Worm (Caenorhabditis elegans): ENCODE data around the gene F41H10.2.
A peak's percentile ranks its signal among the peaks of the same experiment; 100 is the strongest.

Gene F41H10.2

ce11 chrIV:5366567-5366966 lies 14.9 kb upstream of the F41H10.2 start, which contains the start of gene sand-1:
Gene sand-1 (plus strand): TSS chrIV:5366867.
- TF ChIP-seq skn-1 (tag; optimal IDR thresholded peaks at IDR 0.05) (no peak), nhr-43 (tag; optimal IDR thresholded peaks at IDR 0.05; ENCODE audit: poor library complexity, severe bottlenecking) (no peak), eor-1 (tag; optimal IDR thresholded peaks at IDR 0.05) (no peak), mdl-1 (tag; optimal IDR thresholded peaks at IDR 0.05) (no peak), jun-1 (tag; optimal IDR thresholded peaks at IDR 0.05) (no peak), egl-27 (tag; optimal IDR thresholded peaks at IDR 0.05) (no peak), aly-2 (tag; optimal IDR thresholded peaks at IDR 0.05) (no peak), ama-1 (optimal IDR thresholded peaks at IDR 0.05) (no peak), ceh-28 (tag; optimal IDR thresholded peaks at IDR 0.05) (no peak), egl-5 (tag; optimal IDR thresholded peaks at IDR 0.05) (no peak), ztf-11 (tag; optimal IDR thresholded peaks at IDR 0.05) (no peak), nhr-11 (tag; optimal IDR thresholded peaks at IDR 0.05) (no peak), ceh-9 (tag; optimal IDR thresholded peaks at IDR 0.05) (no peak), fkh-10 (GFP tag; optimal IDR thresholded peaks at IDR 0.05) (no peak), ceh-82 (tag; optimal IDR thresholded peaks at IDR 0.05) (no peak), pqm-1 (tag; optimal IDR thresholded peaks at IDR 0.05) (no peak), daf-12 (tag; optimal IDR thresholded peaks at IDR 0.05) (no peak)

DNA sequence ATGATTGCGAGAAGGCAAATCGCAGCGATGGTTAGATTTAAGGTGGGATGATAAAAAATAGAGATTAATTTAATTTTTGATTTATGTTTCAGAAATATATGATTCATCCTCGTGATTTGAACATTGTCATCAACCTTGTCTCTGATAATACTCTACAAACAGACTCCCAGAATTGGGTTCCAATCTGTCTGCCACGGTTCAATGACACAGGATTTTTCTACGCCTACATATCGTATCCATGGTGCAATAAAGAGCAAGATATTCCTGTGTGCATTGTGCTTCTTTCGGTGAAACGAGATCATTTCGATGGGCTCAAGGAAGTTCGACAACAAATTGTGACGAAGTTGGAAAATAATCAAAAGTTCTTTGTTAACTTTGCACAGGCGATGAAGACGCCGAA lies 13.5 kb upstream of the F41H10.2 start:
- TF ChIP-seq ama-1 (optimal IDR thresholded peaks at IDR 0.05) (peak; percentile 50), tbx-2 (tag; optimal IDR thresholded peaks at IDR 0.05) (no peak)

DNA sequence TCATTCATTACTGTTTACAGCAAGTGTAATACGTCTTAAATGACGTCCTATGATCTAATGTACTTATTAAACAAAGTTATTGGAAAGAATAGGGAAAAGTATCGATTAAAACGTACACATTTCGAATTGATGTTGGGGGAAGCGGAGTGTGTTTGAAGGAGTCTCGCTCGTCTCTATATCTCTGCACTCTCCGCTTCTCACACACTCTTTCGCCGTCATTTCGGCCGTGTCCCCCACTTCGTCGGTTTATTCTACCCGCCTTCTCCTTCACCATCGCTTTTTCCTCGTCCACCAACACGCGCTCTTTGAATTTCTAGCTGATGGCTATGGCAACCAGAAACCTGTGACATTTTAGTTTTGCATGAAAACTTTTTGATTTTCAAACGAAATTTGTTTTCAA lies 12.6 kb upstream of the F41H10.2 start:
- TF ChIP-seq nhr-77 (tag; optimal IDR thresholded peaks at IDR 0.05) (no peak), ztf-11 (tag; optimal IDR thresholded peaks at IDR 0.05) (no peak), nhr-67 (tag; optimal IDR thresholded peaks at IDR 0.05) (no peak), ceh-82 (tag; optimal IDR thresholded peaks at IDR 0.05) (no peak), elt-1 (tag; optimal IDR thresholded peaks at IDR 0.05) (no peak), sea-2 (GFP tag; optimal IDR thresholded peaks at IDR 0.05) (no peak), nhr-11 (tag; optimal IDR thresholded peaks at IDR 0.05) (no peak), aly-2 (tag; optimal IDR thresholded peaks at IDR 0.05) (no peak), ceh-9 (tag; optimal IDR thresholded peaks at IDR 0.05) (no peak), ztf-4 (tag; optimal IDR thresholded peaks at IDR 0.05) (no peak), nhr-43 (tag; optimal IDR thresholded peaks at IDR 0.05; ENCODE audit: poor library complexity, severe bottlenecking) (no peak), fos-1 (tag; optimal IDR thresholded peaks at IDR 0.05) (no peak), ceh-28 (tag; optimal IDR thresholded peaks at IDR 0.05) (peak; percentile 70), pqm-1 (tag; optimal IDR thresholded peaks at IDR 0.05) (no peak), fkh-10 (GFP tag; optimal IDR thresholded peaks at IDR 0.05) (no peak), egl-27 (tag; optimal IDR thresholded peaks at IDR 0.05) (no peak), jun-1 (tag; optimal IDR thresholded peaks at IDR 0.05) (no peak), lsy-12 (tag; optimal IDR thresholded peaks at IDR 0.05) (no peak), ama-1 (optimal IDR thresholded peaks at IDR 0.05) (peak; percentile 60), ceh-16 (tag; optimal IDR thresholded peaks at IDR 0.05) (no peak), skn-1 (tag; optimal IDR thresholded peaks at IDR 0.05) (no peak), mml-1 (tag; optimal IDR thresholded peaks at IDR 0.05) (no peak), ZK546.5 (tag; optimal IDR thresholded peaks at IDR 0.05) (no peak), nfya-1 (tag; optimal IDR thresholded peaks at IDR 0.05; ENCODE audit: insufficient read depth) (peak; percentile 39), pha-4 (tag; optimal IDR thresholded peaks at IDR 0.05) (peak; percentile 37), zag-1 (tag; optimal IDR thresholded peaks at IDR 0.05) (no peak), unc-39 (tag; optimal IDR thresholded peaks at IDR 0.05) (no peak), lin-15B (tag; optimal IDR thresholded peaks at IDR 0.05) (peak; percentile 70), egl-5 (tag; optimal IDR thresholded peaks at IDR 0.05) (no peak), nhr-23 (tag; optimal IDR thresholded peaks at IDR 0.05) (no peak), nhr-25 (tag; optimal IDR thresholded peaks at IDR 0.05) (peak; percentile 58), nhr-12 (tag; optimal IDR thresholded peaks at IDR 0.05) (no peak), mdl-1 (tag; optimal IDR thresholded peaks at IDR 0.05) (no peak), elt-3 (tag; optimal IDR thresholded peaks at IDR 0.05) (no peak), R02D3.7 (tag; optimal IDR thresholded peaks at IDR 0.05) (no peak), hmg-11 (tag; optimal IDR thresholded peaks at IDR 0.05) (peak; percentile 53), nhr-237 (tag; optimal IDR thresholded peaks at IDR 0.05) (no peak), elt-2 (tag; optimal IDR thresholded peaks at IDR 0.05) (peak; percentile 25), lin-39 (tag; optimal IDR thresholded peaks at IDR 0.05) (peak; percentile 31), daf-12 (tag; optimal IDR thresholded peaks at IDR 0.05) (no peak), eor-1 (tag; optimal IDR thresholded peaks at IDR 0.05) (no peak), nhr-28 (tag; optimal IDR thresholded peaks at IDR 0.05) (no peak), nhr-76 (tag; optimal IDR thresholded peaks at IDR 0.05) (no peak), tbx-2 (tag; optimal IDR thresholded peaks at IDR 0.05) (no peak), unc-62 (GFP tag; optimal IDR thresholded peaks at IDR 0.05) (no peak), snpc-4 (tag; optimal IDR thresholded peaks at IDR 0.05) (no peak), fkh-2 (tag; optimal IDR thresholded peaks at IDR 0.05) (no peak)
